Fruit fly (Drosophila melanogaster) whole organism, prepupa: ENCODE measurements around the gene fipi.

Source experiments
- Blimp-1 ChIP-seq: fragments of 200-800 bp; sonication (Bioruptor generic); optimal IDR thresholded peaks from 3 replicates; lab custom pipeline; 2017; ENCODE audit warnings: missing biosample characterization, missing genetic modification characterization, mild to moderate bottlenecking, moderate library complexity, missing genetic modification reagents
- CG10669 ChIP-seq: fragments of 200-800 bp; sonication (Bioruptor generic); optimal IDR thresholded peaks from 3 replicates; lab custom pipeline; 2018; ENCODE audit warnings: missing biosample characterization, mild to moderate bottlenecking, missing genetic modification characterization, moderate library complexity
- CG11762 ChIP-seq: fragments of 200-800 bp; sonication (Bioruptor generic); optimal IDR thresholded peaks from 3 replicates; lab custom pipeline; 2016; ENCODE audit warnings: missing biosample characterization, missing genetic modification characterization; ENCODE audit not compliant: insufficient read depth
- CG16779 ChIP-seq: fragments of 200-800 bp; sonication (Bioruptor generic); optimal IDR thresholded peaks from 3 replicates; lab custom pipeline; 2017; ENCODE audit warnings: missing biosample characterization, mild to moderate bottlenecking, missing genetic modification characterization
- CG3032 ChIP-seq: fragments of 200-800 bp; optimal IDR thresholded peaks from 2 replicates; lab custom pipeline; 2019; ENCODE audit warnings: missing biosample characterization, mild to moderate bottlenecking, missing genetic modification characterization, moderate library complexity
- CG31627 ChIP-seq: fragments of 200-800 bp; sonication (Bioruptor generic); optimal IDR thresholded peaks from 3 replicates; lab custom pipeline; 2016; ENCODE audit warnings: missing biosample characterization, missing genetic modification characterization
- CG32006 ChIP-seq: fragments of 200-800 bp; sonication (Bioruptor generic); optimal IDR thresholded peaks from 3 replicates; lab custom pipeline; 2017; ENCODE audit warnings: missing biosample characterization, mild to moderate bottlenecking, missing genetic modification characterization
- CG34406 ChIP-seq: fragments of 200-800 bp; sonication (Bioruptor generic); optimal IDR thresholded peaks from 3 replicates; lab custom pipeline; 2016; ENCODE audit warnings: missing biosample characterization, missing genetic modification characterization
- CG4318 ChIP-seq: fragments of 200-800 bp; sonication (Bioruptor generic); optimal IDR thresholded peaks from 3 replicates; lab custom pipeline; 2017; ENCODE audit warnings: missing biosample characterization, mild to moderate bottlenecking, missing genetic modification characterization
- CG6163 ChIP-seq: fragments of 200-800 bp; sonication (Bioruptor generic); IDR thresholded peaks from 3 replicates; pipeline ENCODE4 v1.3.6; 2022; ENCODE audit warnings: missing biosample characterization, missing genetic modification characterization
- CG6276 ChIP-seq: fragments of 200-800 bp; sonication (Bioruptor generic); optimal IDR thresholded peaks from 2 replicates; lab custom pipeline; 2017; ENCODE audit warnings: missing biosample characterization, mild to moderate bottlenecking, missing genetic modification characterization
- CG6792 ChIP-seq: fragments of 200-800 bp; sonication (Bioruptor generic); optimal IDR thresholded peaks from 3 replicates; lab custom pipeline; 2016; ENCODE audit warnings: missing biosample characterization, missing genetic modification characterization
- CG6854 ChIP-seq: fragments of 200-800 bp; sonication (Bioruptor generic); optimal IDR thresholded peaks from 2 replicates; lab custom pipeline; 2017; ENCODE audit warnings: missing biosample characterization, mild to moderate bottlenecking, missing genetic modification characterization
- CG7368 ChIP-seq: fragments of 200-800 bp; sonication (Bioruptor generic); optimal IDR thresholded peaks from 3 replicates; lab custom pipeline; 2016; ENCODE audit warnings: missing biosample characterization, missing genetic modification characterization
- CG8319 ChIP-seq: fragments of 200-800 bp; sonication (Bioruptor generic); optimal IDR thresholded peaks from 3 replicates; lab custom pipeline; 2016; ENCODE audit warnings: missing biosample characterization, missing genetic modification characterization
- CG8632 ChIP-seq: fragments of 200-800 bp; sonication (Bioruptor generic); optimal IDR thresholded peaks from 3 replicates; lab custom pipeline; 2016; ENCODE audit warnings: missing biosample characterization, missing genetic modification characterization
- CG9139 ChIP-seq: fragments of 200-800 bp; sonication (Bioruptor generic); optimal IDR thresholded peaks from 3 replicates; lab custom pipeline; 2017; ENCODE audit warnings: missing biosample characterization, mild to moderate bottlenecking, missing genetic modification characterization
- Eip75B ChIP-seq: fragments of 200-800 bp; sonication (Bioruptor generic); optimal IDR thresholded peaks from 3 replicates; lab custom pipeline; 2016; ENCODE audit warnings: missing biosample characterization, missing genetic modification characterization
- Eip78C ChIP-seq: fragments of 200-800 bp; sonication (Bioruptor generic); peaks from one replicate; lab custom pipeline; 2016; ENCODE audit warnings: missing biosample characterization, missing genetic modification characterization
- Eip93F ChIP-seq: fragments of 200-800 bp; sonication (Bioruptor generic); optimal IDR thresholded peaks from 2 replicates; lab custom pipeline; 2016; ENCODE audit warnings: missing biosample characterization, mild to moderate bottlenecking, missing genetic modification characterization
- Ets21C ChIP-seq: fragments of 200-800 bp; sonication (Bioruptor generic); optimal IDR thresholded peaks from 3 replicates; lab custom pipeline; 2016; ENCODE audit warnings: missing biosample characterization, missing genetic modification characterization
- Ets96B ChIP-seq: fragments of 200-800 bp; optimal IDR thresholded peaks from 2 replicates; lab custom pipeline; 2019; ENCODE audit warnings: missing biosample characterization, mild to moderate bottlenecking, missing genetic modification characterization, moderate library complexity
- Gug ChIP-seq: fragments of 200-800 bp; sonication (Bioruptor generic); IDR thresholded peaks from 2 replicates; pipeline ENCODE4 v1.3.6; 2022; ENCODE audit warnings: missing biosample characterization, missing genetic modification characterization
- Hr38 ChIP-seq: sonication (Bioruptor generic); optimal IDR thresholded peaks from 2 replicates; lab custom pipeline; 2016; ENCODE audit warnings: missing biosample characterization, missing genetic modification characterization
- Hr39 ChIP-seq: fragments of 200-800 bp; sonication (Bioruptor generic); optimal IDR thresholded peaks from 2 replicates; lab custom pipeline; 2016; ENCODE audit warnings: missing biosample characterization, missing genetic modification characterization
- Hr4 ChIP-seq: fragments of 200-800 bp; sonication (Bioruptor generic); optimal IDR thresholded peaks from 3 replicates; lab custom pipeline; 2016; ENCODE audit warnings: missing biosample characterization, missing genetic modification characterization
- Lpt ChIP-seq: fragments of 200-800 bp; sonication (Bioruptor generic); optimal IDR thresholded peaks from 3 replicates; lab custom pipeline; 2016; ENCODE audit warnings: missing biosample characterization, missing genetic modification characterization
- OdsH ChIP-seq: fragments of 200-800 bp; sonication (Bioruptor generic); optimal IDR thresholded peaks from 3 replicates; lab custom pipeline; 2016; ENCODE audit warnings: missing biosample characterization, missing genetic modification characterization
- Smox ChIP-seq: fragments of 200-800 bp; sonication (Bioruptor generic); optimal IDR thresholded peaks from 3 replicates; lab custom pipeline; 2016; ENCODE audit warnings: missing biosample characterization, missing genetic modification characterization
- Sox14 ChIP-seq: fragments of 200-800 bp; sonication (Bioruptor generic); optimal IDR thresholded peaks from 3 replicates; lab custom pipeline; 2016; ENCODE audit warnings: missing biosample characterization, missing genetic modification characterization
- Sox15 ChIP-seq: fragments of 200-800 bp; sonication (Bioruptor generic); optimal IDR thresholded peaks from 3 replicates; lab custom pipeline; 2016; ENCODE audit warnings: missing biosample characterization, missing genetic modification characterization
- acj6 ChIP-seq: fragments of 200-800 bp; sonication (Bioruptor generic); optimal IDR thresholded peaks from 3 replicates; lab custom pipeline; 2016; ENCODE audit warnings: missing biosample characterization, missing genetic modification characterization
- cyc ChIP-seq: fragments of 200-800 bp; sonication (Bioruptor generic); optimal IDR thresholded peaks from 3 replicates; lab custom pipeline; 2016; ENCODE audit warnings: missing biosample characterization, missing genetic modification characterization
- dac ChIP-seq: fragments of 200-800 bp; sonication (Bioruptor generic); optimal IDR thresholded peaks from 2 replicates; lab custom pipeline; 2017; ENCODE audit warnings: missing biosample characterization, mild to moderate bottlenecking, missing genetic modification characterization
- dsx ChIP-seq: fragments of 200-800 bp; optimal IDR thresholded peaks from 3 replicates; lab custom pipeline; 2019; ENCODE audit warnings: missing biosample characterization, mild to moderate bottlenecking, missing genetic modification characterization, moderate library complexity; ENCODE audit not compliant: poor library complexity, severe bottlenecking
- eg ChIP-seq: fragments of 200-800 bp; sonication (Bioruptor generic); IDR thresholded peaks from 3 replicates; pipeline ENCODE4 v1.3.6; 2022; ENCODE audit warnings: missing biosample characterization, missing genetic modification characterization
- esn ChIP-seq: fragments of 200-800 bp; sonication (Bioruptor generic); optimal IDR thresholded peaks from 2 replicates; lab custom pipeline; 2016; ENCODE audit warnings: missing biosample characterization, mild to moderate bottlenecking, missing genetic modification characterization, moderate library complexity
- fd59A ChIP-seq: fragments of 200-800 bp; sonication (Bioruptor generic); optimal IDR thresholded peaks from 2 replicates; lab custom pipeline; 2017; ENCODE audit warnings: missing biosample characterization, mild to moderate bottlenecking, missing genetic modification characterization, missing genetic modification reagents
- fd85E ChIP-seq: fragments of 200-800 bp; sonication (Bioruptor generic); optimal IDR thresholded peaks from 3 replicates; lab custom pipeline; 2016; ENCODE audit warnings: missing biosample characterization, missing genetic modification characterization
- fkh ChIP-seq: fragments of 200-800 bp; sonication (Bioruptor generic); optimal IDR thresholded peaks from 3 replicates; lab custom pipeline; 2017; ENCODE audit warnings: missing biosample characterization, mild to moderate bottlenecking, missing genetic modification characterization, moderate library complexity
- lz ChIP-seq: fragments of 200-800 bp; sonication (Bioruptor generic); optimal IDR thresholded peaks from 3 replicates; lab custom pipeline; 2016; ENCODE audit warnings: missing biosample characterization, missing genetic modification characterization
- net ChIP-seq: fragments of 200-800 bp; sonication (Bioruptor generic); optimal IDR thresholded peaks from 3 replicates; lab custom pipeline; 2016; ENCODE audit warnings: missing biosample characterization, missing genetic modification characterization
- pdm3 ChIP-seq: fragments of 200-800 bp; sonication (Bioruptor generic); optimal IDR thresholded peaks from 3 replicates; lab custom pipeline; 2016; ENCODE audit warnings: missing biosample characterization, missing genetic modification characterization
- salr ChIP-seq, 2 experiments: fragments of 200-800 bp; sonication (Bioruptor generic); optimal IDR thresholded peaks; 3 replicates each; lab custom pipeline; 2016 to 2018; ENCODE audit warnings: missing biosample characterization in 2 of 2, missing genetic modification characterization in 2 of 2, mild to moderate bottlenecking in 1 of 2
- spab ChIP-seq: fragments of 200-800 bp; sonication (Bioruptor generic); optimal IDR thresholded peaks from 2 replicates; lab custom pipeline; 2017; ENCODE audit warnings: missing biosample characterization, mild to moderate bottlenecking, missing genetic modification characterization, missing genetic modification reagents
- svp ChIP-seq: fragments of 200-800 bp; sonication (Bioruptor generic); peaks from one replicate; lab custom pipeline; 2016; ENCODE audit warnings: missing biosample characterization, missing genetic modification characterization
- topi ChIP-seq: fragments of 200-800 bp; sonication (Bioruptor generic); optimal IDR thresholded peaks from 3 replicates; lab custom pipeline; 2016; ENCODE audit warnings: missing biosample characterization, missing genetic modification characterization

The fipi gene

dm6 chr2L:4797643-4798042, 3.8 kb upstream of the fipi start (continued):
- TF ChIP-seq esn (GFP tag; lab: Kevin White, UChicago) (peak; percentile 57), Ets21C (GFP tag; lab: Kevin White, UChicago) (no peak), Blimp-1 (GFP tag; lab: Kevin White, UChicago) (peak; percentile 96), CG31627 (GFP tag; lab: Kevin White, UChicago) (no peak), eg (GFP tag; lab: Robert Waterston, UW) (peak; percentile 83), CG10669 (GFP tag; lab: Kevin White, UChicago) (peak; percentile 26), pdm3 (GFP tag; lab: Kevin White, UChicago) (peak; percentile 56), Eip93F (GFP tag; lab: Kevin White, UChicago) (no peak), CG3032 (tag; lab: Kevin White, UChicago) (peak; percentile 47), topi (GFP tag; lab: Kevin White, UChicago) (peak; percentile 4), fd59A (GFP tag; lab: Kevin White, UChicago) (no peak), fd85E (GFP tag; lab: Kevin White, UChicago) (peak; percentile 12), CG8319 (GFP tag; lab: Kevin White, UChicago) (peak; percentile 55), Ets96B (no peak), net (no peak), Hr38 (no peak), Lpt (GFP tag; lab: Kevin White, UChicago) (no peak), CG16779 (tag; lab: Kevin White, UChicago) (no peak), Eip78C (GFP tag; lab: Kevin White, UChicago) (peak; percentile 76), CG4318 (GFP tag; lab: Kevin White, UChicago) (peak; percentile 8), Sox14 (GFP tag; lab: Kevin White, UChicago) (peak; percentile 32), acj6 (peak; percentile 15), Hr4 (GFP tag; lab: Kevin White, UChicago) (peak; percentile 42), CG9139 (GFP tag; lab: Kevin White, UChicago) (no peak), cyc (GFP tag; lab: Kevin White, UChicago) (no peak), spab (GFP tag; lab: Kevin White, UChicago) (peak; percentile 19), Eip75B (GFP tag; lab: Kevin White, UChicago) (peak; percentile 10), lz (GFP tag; lab: Kevin White, UChicago) (peak; percentile 56), dac (GFP tag; lab: Kevin White, UChicago) (peak; percentile 26), CG6854 (GFP tag; lab: Kevin White, UChicago) (no peak), OdsH (peak; percentile 54), dsx (no peak), CG6792 (peak; percentile 39), CG6163 (peak; percentile 67), Smox (GFP tag; lab: Kevin White, UChicago) (peak; percentile 39), CG34406 (GFP tag; lab: Kevin White, UChicago) (no peak), Sox15 (GFP tag; lab: Kevin White, UChicago) (no peak), CG6276 (GFP tag; lab: Kevin White, UChicago) (peak; percentile 76), salr (GFP tag; optimal IDR thresholded peaks at IDR 0.05; lab: Kevin White, UChicago) (no peak), CG7368 (peak; percentile 62), CG8632 (GFP tag; lab: Kevin White, UChicago) (no peak)
- TF ChIP-seq, all 60 proteins: peak for 36

DNA sequence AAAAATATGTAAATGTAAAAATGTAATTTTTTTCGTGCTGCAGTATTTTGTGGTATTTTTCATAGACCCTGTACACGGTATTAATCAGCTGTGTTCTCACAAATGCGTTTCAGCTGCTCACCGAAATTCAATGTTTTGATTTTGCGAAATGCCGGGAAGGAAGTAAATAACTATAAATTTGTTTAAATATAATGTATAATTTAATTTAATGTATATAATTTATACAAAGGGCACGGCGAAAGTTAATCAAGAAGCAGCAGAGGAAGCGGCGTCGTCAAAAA, 620 bp upstream of the fipi start, which contains the start of gene CG3294:
Gene CG3294, plus strand, starts transcription at position 26 of the 281 bp plus-strand sequence.
- TF ChIP-seq Sox14 (GFP tag; lab: Kevin White, UChicago) (no peak), CG11762 (no peak), fkh (GFP tag; lab: Kevin White, UChicago) (no peak), CG32006 (no peak), dsx (no peak), CG8632 (GFP tag; lab: Kevin White, UChicago) (no peak), Hr39 (GFP tag; lab: Kevin White, UChicago) (no peak), pdm3 (GFP tag; lab: Kevin White, UChicago) (no peak), CG10669 (GFP tag; lab: Kevin White, UChicago) (no peak), CG31627 (GFP tag; lab: Kevin White, UChicago) (no peak), CG16779 (tag; lab: Kevin White, UChicago) (no peak), svp (GFP tag; lab: Kevin White, UChicago) (no peak), CG3032 (tag; lab: Kevin White, UChicago) (no peak), CG8319 (GFP tag; lab: Kevin White, UChicago) (no peak), spab (GFP tag; lab: Kevin White, UChicago) (no peak), acj6 (no peak), Eip75B (GFP tag; lab: Kevin White, UChicago) (no peak), Sox15 (GFP tag; lab: Kevin White, UChicago) (no peak), Gug (no peak)
